Worm (Caenorhabditis elegans) whole organism, L4/young adult: Measurements from ENCODE around the gene clec-42.

Experiments
- W03F9.2 ChIP-seq: fragments of 150-350 bp; optimal IDR thresholded peaks from 2 replicates; lab custom pipeline; 2014; ENCODE audit warnings: missing biosample characterization, missing genetic modification characterization
- dao-5 ChIP-seq: sonication (generic microtip); optimal IDR thresholded peaks from 2 replicates; lab custom pipeline; 2016; ENCODE audit warnings: missing genotype, missing genetic modification characterization, moderate library complexity, missing compliant biosample characterization
- him-1 ChIP-seq: sonication (generic microtip); optimal IDR thresholded peaks from 2 replicates; lab custom pipeline; 2016; ENCODE audit warnings: missing genotype, missing genetic modification reagents, missing genetic modification characterization, missing compliant biosample characterization

The clec-42 gene

DNA sequence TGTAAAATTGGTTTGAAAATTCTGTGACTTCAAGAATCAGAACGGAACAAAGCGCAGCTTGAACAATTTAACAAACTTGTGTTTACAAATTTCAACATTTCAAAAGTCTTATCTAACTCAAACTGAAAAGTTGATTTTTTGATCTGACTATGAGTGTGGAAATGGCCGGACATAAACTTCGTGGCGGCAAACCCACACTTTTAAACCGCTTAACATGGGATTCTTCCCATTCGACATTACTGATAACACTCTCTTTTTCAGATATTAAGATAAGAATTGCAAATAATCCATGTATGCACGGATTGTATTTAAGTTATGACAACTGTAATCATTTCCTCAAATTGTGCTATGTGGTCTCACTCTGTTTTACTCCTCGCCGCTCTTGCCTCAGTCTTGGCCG, at the start of gene clec-42:
Gene clec-42 (plus strand): TSS at position 285 of the 400 bp plus-strand sequence.
- no peak for TF ChIP-seq W03F9.2 (tag; lab: Kevin White, UChicago)
- TF ChIP-seq him-1 (tag; lab: Kevin White, UChicago), result no peak
- TF ChIP-seq dao-5 (tag; lab: Kevin White, UChicago), result no peak

DNA sequence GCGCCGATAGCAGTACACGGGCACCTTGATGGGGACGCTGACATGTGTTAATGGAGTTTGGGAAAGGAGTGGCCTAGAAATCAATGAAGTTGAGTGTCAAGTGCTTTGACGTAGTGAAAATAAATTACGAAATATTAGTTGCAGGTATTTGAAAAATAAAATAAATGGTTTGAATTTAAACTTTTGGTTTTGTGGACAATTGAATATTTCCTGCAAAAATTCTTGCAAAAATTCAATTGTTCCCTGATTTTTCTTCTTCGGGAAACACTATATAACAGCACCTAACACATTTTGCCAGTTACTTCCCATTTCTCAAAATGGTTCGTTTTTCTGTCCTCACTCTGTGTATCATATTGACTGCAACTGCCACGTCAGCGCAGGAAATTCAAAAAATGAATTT, 48.7 kb upstream of the clec-42 start, which contains the start of gene Y37H2A.13:
Gene Y37H2A.13 (plus strand): TSS at position 301 of the 400 bp plus-strand sequence.
- TF ChIP-seq him-1 (tag; lab: Kevin White, UChicago) (no peak), W03F9.2 (tag; lab: Kevin White, UChicago) (no peak), dao-5 (tag; lab: Kevin White, UChicago) (no peak)

DNA sequence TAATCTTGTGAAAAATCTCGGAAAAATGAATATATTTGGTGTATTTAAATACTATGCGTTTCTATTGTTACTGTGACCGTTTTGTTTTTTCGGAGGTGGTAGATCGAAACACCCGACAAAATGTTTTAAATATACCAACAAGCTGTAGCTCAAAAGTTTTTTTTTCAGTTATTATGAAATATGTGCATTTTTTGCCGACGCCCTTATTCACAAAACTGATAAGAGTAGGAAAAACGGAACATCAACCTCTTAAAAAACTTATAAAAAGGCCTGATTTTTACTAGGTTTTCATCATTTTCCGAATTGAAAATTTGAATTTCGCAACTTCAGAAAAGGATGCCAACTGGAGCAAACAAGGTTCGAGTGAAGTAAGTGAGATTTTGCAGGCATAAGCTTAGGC, 47.8 kb upstream of the clec-42 start, which contains the start of gene Y37H2A.14:
Gene Y37H2A.14 (plus strand): TSS at position 301 of the 400 bp plus-strand sequence.
- TF ChIP-seq dao-5 (tag; lab: Kevin White, UChicago) (no peak), him-1 (tag; lab: Kevin White, UChicago) (no peak), W03F9.2 (tag; lab: Kevin White, UChicago) (no peak)

DNA sequence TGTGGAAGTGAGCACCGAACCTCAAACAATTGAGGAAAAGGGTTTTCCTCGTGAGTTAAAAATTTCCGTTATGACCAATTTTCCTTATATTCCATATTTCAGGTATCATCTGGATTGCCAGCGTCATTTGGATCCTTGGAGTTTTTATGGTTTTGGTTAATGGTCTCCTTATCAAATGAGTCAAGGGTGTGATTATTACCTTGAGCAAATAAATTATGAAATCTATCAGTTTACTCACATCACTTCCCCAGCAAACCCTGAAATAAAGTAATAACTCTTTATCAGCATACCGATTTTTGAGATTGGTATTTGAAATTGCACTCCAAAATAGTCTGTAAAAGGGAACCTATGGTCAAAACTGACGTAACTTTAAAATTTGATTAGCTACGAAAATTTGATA, 46.8 kb upstream of the clec-42 start:
- TF ChIP-seq him-1 (tag; lab: Kevin White, UChicago) (no peak), W03F9.2 (tag; lab: Kevin White, UChicago) (no peak), dao-5 (tag; lab: Kevin White, UChicago) (no peak)

DNA sequence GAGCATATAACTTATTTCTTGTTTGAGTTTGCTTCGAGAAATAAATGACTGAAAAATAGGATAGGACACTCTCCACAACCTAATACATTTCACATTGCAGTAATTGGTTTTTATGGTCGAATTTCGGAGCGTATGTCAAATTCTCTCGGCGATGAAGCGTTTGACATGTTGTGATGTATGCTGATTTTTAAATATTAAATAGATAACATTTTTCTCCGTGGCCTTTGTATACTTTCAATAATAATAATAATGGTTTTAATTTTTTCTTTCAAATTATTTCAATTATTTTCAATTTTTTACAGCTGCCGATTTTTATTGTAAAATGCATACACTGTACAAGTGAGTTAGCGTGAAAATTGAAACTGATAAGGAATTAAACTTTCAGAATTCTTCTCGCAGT, 45.1 kb upstream of the clec-42 start, which contains the start of gene C14A6.3:
Gene C14A6.3 (plus strand): TSS at position 301 of the 400 bp plus-strand sequence.
- TF ChIP-seq him-1 (tag; lab: Kevin White, UChicago) (no peak), W03F9.2 (tag; lab: Kevin White, UChicago) (no peak), dao-5 (tag; lab: Kevin White, UChicago) (no peak)

DNA sequence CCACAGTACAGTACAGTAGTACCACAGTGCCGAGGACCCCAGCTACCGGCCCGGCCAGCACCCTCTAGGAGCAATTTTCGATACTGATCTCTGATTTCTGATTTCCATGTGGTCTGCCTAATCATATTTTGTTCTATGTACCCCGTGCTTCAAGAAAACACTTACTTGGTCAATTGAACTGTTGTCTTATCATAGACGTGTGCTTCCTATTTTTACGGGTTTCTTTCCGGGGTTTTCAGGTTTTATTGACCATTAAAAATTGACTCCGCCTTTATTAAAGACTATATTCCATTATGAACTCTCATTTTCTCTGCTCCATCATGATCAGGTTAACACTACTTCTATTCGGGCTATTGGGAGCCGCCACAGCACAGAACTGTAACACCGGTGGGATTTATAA, 33.5 kb upstream of the clec-42 start, which contains the start of gene clec-48:
Gene clec-48 (plus strand): TSS at position 320 of the 400 bp plus-strand sequence.
- no peak for TF ChIP-seq dao-5 (tag; lab: Kevin White, UChicago)
- TF ChIP-seq him-1 (tag; lab: Kevin White, UChicago), result no peak
- no peak for TF ChIP-seq W03F9.2 (tag; lab: Kevin White, UChicago)

DNA sequence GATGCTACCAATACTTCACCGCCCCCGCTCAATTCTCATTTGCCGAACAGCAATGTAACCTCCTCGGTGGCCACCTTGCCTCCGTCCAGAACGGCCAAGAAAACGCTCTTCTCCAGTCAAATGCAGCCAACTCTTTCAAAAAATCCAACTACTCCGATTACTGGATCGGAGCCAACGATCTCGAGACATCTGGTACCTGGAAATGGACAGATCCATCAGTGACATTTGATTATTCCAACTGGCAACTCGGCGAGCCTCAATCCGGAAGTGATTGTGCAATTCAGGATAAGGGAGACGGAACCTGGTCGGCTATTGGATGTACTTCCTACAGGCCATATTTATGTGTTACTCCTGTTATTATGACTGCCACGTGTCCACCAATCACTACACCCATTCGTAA, 33.0 kb upstream of the clec-42 start:
- TF ChIP-seq W03F9.2 (tag; lab: Kevin White, UChicago) (no peak), him-1 (tag; lab: Kevin White, UChicago) (no peak), dao-5 (tag; lab: Kevin White, UChicago) (no peak)

DNA sequence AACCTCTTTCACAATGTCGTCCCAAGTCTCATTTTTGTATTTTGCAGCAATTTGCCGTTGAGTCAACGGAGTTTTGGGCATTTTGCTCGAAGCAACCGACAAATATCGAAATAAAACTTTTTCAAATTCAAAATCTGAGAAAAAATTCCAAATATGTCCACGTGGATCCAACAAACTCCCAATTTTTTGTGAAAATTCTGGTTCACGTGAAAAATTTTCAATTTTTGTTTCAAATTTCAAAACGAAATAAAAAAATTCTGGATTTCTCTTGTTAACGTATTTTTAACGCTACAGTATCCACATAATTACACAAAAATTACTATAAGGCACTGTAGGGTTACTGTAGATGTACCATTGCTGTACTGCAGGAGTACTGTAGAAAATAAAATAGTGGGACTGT, 30.0 kb upstream of the clec-42 start, which contains the start of gene C14A6.13:
Gene C14A6.13 (minus strand): TSS at position 101 of the 400 bp plus-strand sequence.
- TF ChIP-seq dao-5 (tag; lab: Kevin White, UChicago), result no peak
- no peak for TF ChIP-seq W03F9.2 (tag; lab: Kevin White, UChicago)
- no peak for TF ChIP-seq him-1 (tag; lab: Kevin White, UChicago)

DNA sequence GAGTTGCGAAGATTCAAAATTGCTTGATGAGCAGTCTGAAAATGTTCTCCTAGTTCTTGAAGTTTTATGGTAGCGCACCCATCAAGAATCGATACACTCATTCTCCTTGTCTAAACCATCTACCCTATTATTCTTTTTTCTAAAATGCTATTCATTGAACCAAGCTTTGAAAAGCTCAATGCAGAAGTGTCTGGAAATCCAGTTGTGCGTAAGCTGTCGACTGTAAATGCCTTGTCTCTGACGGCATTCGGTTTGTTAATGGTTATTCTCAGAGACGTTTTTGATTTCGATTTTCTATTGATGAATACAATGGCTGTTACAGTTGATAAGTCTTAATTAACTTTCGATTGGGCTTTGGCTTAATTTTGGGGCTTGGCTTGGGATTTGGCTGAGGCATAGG, 28.6 kb upstream of the clec-42 start, which contains the start of gene C14A6.12:
Gene C14A6.12 (minus strand): TSS at position 101 of the 400 bp plus-strand sequence.
- no peak for TF ChIP-seq him-1 (tag; lab: Kevin White, UChicago)
- TF ChIP-seq dao-5 (tag; lab: Kevin White, UChicago), result no peak
- no peak for TF ChIP-seq W03F9.2 (tag; lab: Kevin White, UChicago)

DNA sequence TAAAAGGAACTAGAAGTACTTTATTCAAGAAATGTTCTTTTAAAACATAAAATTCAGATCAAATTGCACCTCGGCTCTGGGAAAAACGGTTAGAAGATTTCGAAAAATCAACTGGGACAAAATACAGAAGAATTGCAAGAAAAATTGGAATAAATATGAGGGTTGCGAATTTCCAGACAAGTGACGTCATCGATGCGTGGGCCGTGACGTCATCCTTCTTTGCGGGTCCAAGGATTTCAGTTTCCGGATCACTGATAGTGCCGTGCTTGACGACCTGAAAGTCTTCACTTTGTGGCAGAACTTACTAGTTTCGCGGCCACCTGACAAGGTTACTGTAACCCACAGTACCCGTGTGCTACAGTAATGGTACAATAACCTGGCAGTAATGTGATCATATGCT, 27.8 kb upstream of the clec-42 start:
- TF ChIP-seq him-1 (tag; lab: Kevin White, UChicago), result no peak
- no peak for TF ChIP-seq dao-5 (tag; lab: Kevin White, UChicago)
- no peak for TF ChIP-seq W03F9.2 (tag; lab: Kevin White, UChicago)

DNA sequence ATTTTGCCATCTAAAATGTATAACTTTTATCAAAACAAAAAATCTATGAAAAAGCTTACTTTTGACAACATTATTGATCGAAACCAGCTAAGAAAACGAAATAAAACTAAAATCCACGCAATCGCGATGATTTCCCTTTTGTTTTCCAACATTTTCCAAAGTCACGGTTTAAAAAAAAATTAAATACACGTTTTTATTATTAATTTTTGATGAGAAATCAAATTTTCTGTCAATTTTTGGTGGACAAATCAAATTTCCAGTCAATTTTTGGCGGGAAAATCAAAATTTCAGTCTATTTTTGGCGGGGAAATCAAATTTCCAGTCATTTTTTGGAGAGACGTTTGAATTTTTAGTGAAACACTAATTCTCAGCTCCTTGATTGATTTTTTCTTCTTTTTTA, 26.5 kb upstream of the clec-42 start, which contains the start of gene C14A6.5:
Gene C14A6.5 (minus strand): TSS at position 101 of the 400 bp plus-strand sequence.
- TF ChIP-seq dao-5 (tag; lab: Kevin White, UChicago) (no peak), W03F9.2 (tag; lab: Kevin White, UChicago) (no peak), him-1 (tag; lab: Kevin White, UChicago) (no peak)

DNA sequence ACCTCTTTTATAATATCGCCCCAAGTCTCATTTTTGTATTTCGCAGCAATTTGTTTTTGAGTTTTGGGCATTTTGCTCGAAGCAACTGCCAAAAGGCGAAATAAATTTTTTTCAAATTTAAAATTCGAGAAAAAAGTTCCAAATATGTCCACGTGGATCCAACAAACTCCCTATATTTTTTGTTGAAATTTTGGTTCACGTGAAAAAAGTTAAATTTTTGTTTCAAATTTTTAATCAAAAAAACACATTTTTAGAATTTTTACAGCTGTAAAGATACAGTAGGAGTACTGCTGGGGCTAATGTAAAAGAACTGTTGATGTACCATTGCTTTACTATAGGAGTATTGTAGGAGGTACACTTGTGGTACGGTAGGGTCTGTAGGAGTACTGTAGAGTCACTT, 24.1 kb upstream of the clec-42 start, which contains the start of gene C14A6.6:
Gene C14A6.6 (minus strand): TSS at position 101 of the 400 bp plus-strand sequence.
- TF ChIP-seq him-1 (tag; lab: Kevin White, UChicago), result no peak
- TF ChIP-seq dao-5 (tag; lab: Kevin White, UChicago), result no peak
- TF ChIP-seq W03F9.2 (tag; lab: Kevin White, UChicago), result no peak

DNA sequence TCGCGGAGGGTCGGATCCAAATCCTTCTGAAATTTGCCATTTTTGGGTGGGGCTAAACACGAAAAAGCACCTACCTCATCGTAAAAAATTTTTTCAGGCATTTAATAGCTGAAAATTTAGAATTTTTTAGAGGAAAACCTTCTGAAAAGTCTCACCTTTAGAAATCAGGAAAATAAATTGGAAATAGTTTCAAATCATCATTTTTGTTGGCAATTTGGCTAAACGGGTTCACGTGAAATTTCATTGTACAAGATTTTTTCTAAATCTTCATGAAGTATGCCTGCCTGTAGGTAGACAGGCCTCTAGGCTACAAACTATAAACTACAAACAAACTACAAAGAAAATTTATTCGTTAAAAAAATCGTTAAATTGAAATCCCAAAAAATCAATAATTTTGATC, 22.9 kb upstream of the clec-42 start, which contains the start of gene C14A6.7:
Gene C14A6.7 (minus strand): TSS at position 101 of the 400 bp plus-strand sequence.
- TF ChIP-seq W03F9.2 (tag; lab: Kevin White, UChicago), result no peak
- TF ChIP-seq him-1 (tag; lab: Kevin White, UChicago), result no peak
- no peak for TF ChIP-seq dao-5 (tag; lab: Kevin White, UChicago)

DNA sequence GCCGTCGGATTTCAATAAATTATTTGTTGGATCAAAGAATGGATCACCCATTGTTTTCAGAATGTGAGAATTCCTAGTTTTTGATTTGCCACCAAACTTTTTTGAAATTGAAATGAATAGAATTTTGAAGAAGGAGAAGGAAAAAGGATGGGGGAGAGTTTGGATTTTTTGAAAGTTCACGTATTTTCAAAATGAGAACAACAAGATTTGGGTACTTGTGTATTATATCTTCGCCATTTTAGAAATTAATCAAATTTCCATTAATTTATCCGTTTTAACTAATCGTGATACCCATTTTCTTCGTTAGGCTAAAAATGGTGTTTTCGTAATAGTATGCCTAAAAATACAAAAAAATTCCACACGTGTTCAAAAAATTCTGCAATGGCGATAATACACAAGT, 19.6 kb upstream of the clec-42 start, which contains the start of gene C14A6.8:
Gene C14A6.8 (minus strand): TSS at position 101 of the 400 bp plus-strand sequence.
- no peak for TF ChIP-seq dao-5 (tag; lab: Kevin White, UChicago)
